Worm (Caenorhabditis elegans): ENCODE data around the gene lipl-2.

ce11 chrV:9752918-9753317 lies 38.4 kb upstream of the lipl-2 start, which contains the start of gene F58E6.6:
- no peak for TF ChIP-seq blmp-1 (tag; optimal IDR thresholded peaks at IDR 0.05)
- no peak for TF ChIP-seq flh-1 (GFP tag; optimal IDR thresholded peaks at IDR 0.05)
- TF ChIP-seq unc-62 (GFP tag; optimal IDR thresholded peaks at IDR 0.05) = no peak

All from whole organism, mixed stage, embryonic.